Worm (Caenorhabditis elegans) whole organism, mixed stage, embryonic: ENCODE measurements around the gene cpg-9.
A peak's percentile ranks its signal among the peaks of the same experiment; 100 is the strongest.
"Not testable (repeated sequence)": the region's sequence is repeated elsewhere in the genome, so short reads cannot be mapped to it uniquely, and the experiment has no call there.

Source experiments
- blmp-1 ChIP-seq: fragments of 150-350 bp; optimal IDR thresholded peaks from 2 replicates; lab custom pipeline; 2014; ENCODE audit warnings: missing biosample characterization, missing genetic modification characterization
- mep-1 ChIP-seq: fragments of 150-350 bp; optimal IDR thresholded peaks from 2 replicates; lab custom pipeline; 2017; ENCODE audit warnings: missing biosample characterization, missing genetic modification reagents, missing genetic modification characterization, inconsistent platforms
- snpc-4 ChIP-seq: fragments of 150-350 bp; optimal IDR thresholded peaks from 2 replicates; lab custom pipeline; 2014; ENCODE audit warnings: missing biosample characterization, missing genetic modification characterization

DNA sequence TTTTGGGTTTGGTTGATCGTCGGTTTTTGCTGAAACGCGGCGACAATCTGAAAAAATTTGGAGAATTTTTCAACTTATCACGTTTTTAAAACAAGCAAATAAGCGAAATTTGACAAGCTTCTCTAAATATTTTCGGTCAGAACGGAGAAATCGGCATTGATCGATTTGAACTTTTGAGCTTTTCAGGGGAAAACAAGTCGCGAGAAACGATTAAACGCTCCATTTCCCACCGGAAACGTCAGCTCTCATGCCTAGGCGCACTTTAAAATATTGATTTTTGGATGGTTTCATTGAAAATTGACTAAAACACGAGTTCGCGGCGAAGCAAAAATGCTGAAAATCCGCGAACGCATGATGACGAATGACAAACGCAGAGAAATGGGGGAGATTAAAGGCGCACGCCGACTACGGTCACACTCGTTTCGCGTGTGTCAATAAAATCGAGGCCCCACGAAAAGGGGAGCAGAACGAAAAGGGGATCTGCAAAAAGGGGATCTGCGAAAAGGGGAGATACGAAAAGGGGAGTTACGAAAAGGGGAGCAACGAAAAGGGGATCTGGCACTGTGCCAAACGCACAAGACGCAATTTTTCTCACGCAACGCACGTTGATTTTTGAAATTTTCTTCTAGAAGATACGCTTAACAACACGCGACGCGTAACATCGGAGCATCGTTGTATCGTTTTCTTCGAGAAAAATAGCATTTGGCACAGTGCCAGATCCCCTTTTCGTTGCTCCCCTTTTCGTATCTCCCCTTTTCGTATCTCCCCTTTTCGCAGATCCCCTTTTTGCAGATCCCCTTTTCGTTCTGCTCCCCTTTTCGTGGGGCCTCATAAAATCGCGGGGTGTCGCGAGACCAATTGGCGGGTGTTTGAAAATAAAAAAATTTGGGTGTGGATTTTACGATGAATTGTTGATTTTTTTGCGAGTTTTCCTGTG, 19.7 kb downstream of the cpg-9 start, which contains the start of gene eel-1:
- TF ChIP-seq mep-1 (tag; lab: Kevin White, UChicago): peak; percentile 74
- not testable (repeated sequence) for TF ChIP-seq snpc-4, blmp-1
